Worm (Caenorhabditis elegans): ENCODE results near the gene C12D5.5.

DNA sequence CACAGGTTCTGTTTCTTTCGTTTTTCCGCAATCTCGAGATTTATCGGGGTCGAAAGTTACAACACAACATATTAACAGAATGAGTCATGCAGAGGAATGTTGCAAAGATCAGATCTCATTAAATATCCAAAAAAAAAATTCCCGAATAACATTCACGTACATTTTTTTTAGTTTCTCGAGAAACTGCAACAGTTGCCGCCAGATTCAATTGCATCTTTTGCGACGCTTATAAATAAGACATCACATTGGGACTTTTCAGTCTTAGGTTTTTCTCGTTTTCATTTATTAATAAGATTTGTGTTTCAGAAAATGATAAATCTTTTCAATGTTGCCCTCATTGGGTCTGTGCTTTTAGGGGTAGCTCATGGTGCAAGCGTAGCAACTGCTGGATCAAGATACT is 45.7 kb downstream of the C12D5.5 start, which contains the start of gene ZK105.1:
- TF ChIP-seq nhr-237 (tag; optimal IDR thresholded peaks at IDR 0.05) (no peak), F13H6.1 (tag; optimal IDR thresholded peaks at IDR 0.05) (no peak), skn-1 (tag; optimal IDR thresholded peaks at IDR 0.05) (no peak), nhr-12 (tag; optimal IDR thresholded peaks at IDR 0.05) (no peak), peb-1 (tag; optimal IDR thresholded peaks at IDR 0.05) (no peak)

All from whole organism, L2 larva.